Worm (Caenorhabditis elegans) whole organism, late embryonic: ENCODE measurements around the gene C16A11.2.

Experiments
- C08G9.2 ChIP-seq: sonication (generic microtip); optimal IDR thresholded peaks from 2 replicates; lab custom pipeline; 2016; ENCODE audit warnings: mild to moderate bottlenecking, missing genetic modification characterization, moderate library complexity, missing compliant biosample characterization
- K02D7.2 ChIP-seq: sonication (generic microtip); optimal IDR thresholded peaks from 2 replicates; lab custom pipeline; 2017; ENCODE audit warnings: mild to moderate bottlenecking, missing genetic modification characterization, missing compliant biosample characterization
- K09A11.1 ChIP-seq: sonication (generic microtip); optimal IDR thresholded peaks from 2 replicates; lab custom pipeline; 2017; ENCODE audit warnings: antibody characterized with exemption, mild to moderate bottlenecking, missing genetic modification characterization, missing compliant biosample characterization; ENCODE audit not compliant: insufficient read depth
- T23F11.4 ChIP-seq: fragments of 200-800 bp; sonication (Bioruptor generic); optimal IDR thresholded peaks from 2 replicates; lab custom pipeline; 2018; ENCODE audit warnings: mild to moderate bottlenecking, missing genetic modification characterization, missing compliant biosample characterization
- Y22D7AL.16 ChIP-seq: sonication (generic microtip); optimal IDR thresholded peaks from 2 replicates; lab custom pipeline; 2016; ENCODE audit warnings: missing genetic modification characterization, missing compliant biosample characterization
- ceh-31 ChIP-seq: sonication (generic microtip); optimal IDR thresholded peaks from 2 replicates; lab custom pipeline; 2016; ENCODE audit warnings: missing genetic modification characterization, missing compliant biosample characterization
- ceh-45 ChIP-seq: fragments of 200-800 bp; sonication (Bioruptor generic); IDR thresholded peaks from 2 replicates; pipeline ENCODE4 v1.3.6; 2022; ENCODE audit warnings: missing genetic modification reagents, missing genetic modification characterization, missing compliant biosample characterization
- ceh-48 ChIP-seq: sonication (generic microtip); optimal IDR thresholded peaks from 2 replicates; lab custom pipeline; 2016; ENCODE audit warnings: missing genetic modification characterization, inconsistent platforms, missing compliant biosample characterization
- che-1 ChIP-seq: sonication (generic microtip); optimal IDR thresholded peaks from 2 replicates; lab custom pipeline; 2016; ENCODE audit warnings: mild to moderate bottlenecking, missing genetic modification characterization, missing compliant biosample characterization
- dve-1 ChIP-seq: sonication (generic microtip); optimal IDR thresholded peaks from 2 replicates; lab custom pipeline; 2017; ENCODE audit warnings: antibody characterized with exemption, mild to moderate bottlenecking, missing genetic modification characterization, missing compliant biosample characterization
- eyg-1 ChIP-seq: sonication (generic microtip); optimal IDR thresholded peaks from 2 replicates; lab custom pipeline; 2016; ENCODE audit warnings: missing genotype, missing genetic modification characterization, missing compliant biosample characterization
- fax-1 ChIP-seq: sonication (generic microtip); optimal IDR thresholded peaks from 2 replicates; lab custom pipeline; 2016; ENCODE audit warnings: missing genotype, missing genetic modification characterization, missing compliant biosample characterization
- fkh-6 ChIP-seq: sonication (generic microtip); optimal IDR thresholded peaks from 2 replicates; lab custom pipeline; 2016; ENCODE audit warnings: missing genetic modification characterization, missing compliant biosample characterization
- hlh-30 ChIP-seq: sonication (generic microtip); optimal IDR thresholded peaks from 2 replicates; lab custom pipeline; 2017; ENCODE audit warnings: antibody characterized with exemption, missing genetic modification characterization, missing compliant biosample characterization; ENCODE audit not compliant: insufficient read depth
- hlh-8 ChIP-seq: sonication (generic microtip); optimal IDR thresholded peaks from 2 replicates; lab custom pipeline; 2016; ENCODE audit warnings: missing genotype, missing genetic modification characterization, missing compliant biosample characterization
- nhr-11 ChIP-seq: fragments of 150-350 bp; optimal IDR thresholded peaks from 2 replicates; lab custom pipeline; 2014; ENCODE audit warnings: missing biosample characterization, missing genetic modification characterization
- nhr-232 ChIP-seq: sonication (generic microtip); optimal IDR thresholded peaks from 2 replicates; lab custom pipeline; 2016; ENCODE audit warnings: missing genetic modification characterization, missing compliant biosample characterization
- npax-4 ChIP-seq: sonication (generic microtip); optimal IDR thresholded peaks from 2 replicates; lab custom pipeline; 2016; ENCODE audit warnings: missing genetic modification characterization, missing compliant biosample characterization
- pros-1 ChIP-seq: fragments of 150-350 bp; optimal IDR thresholded peaks from 2 replicates; lab custom pipeline; 2014; ENCODE audit warnings: missing biosample characterization, missing genetic modification reagents, missing genetic modification characterization
- ref-2 ChIP-seq: sonication (generic microtip); optimal IDR thresholded peaks from 2 replicates; lab custom pipeline; 2016; ENCODE audit warnings: missing genetic modification characterization, missing compliant biosample characterization
- sdc-2 ChIP-seq: sonication (generic microtip); optimal IDR thresholded peaks from 2 replicates; lab custom pipeline; 2016; ENCODE audit warnings: missing genotype, missing genetic modification characterization, missing compliant biosample characterization
- sox-2 ChIP-seq: fragments of 200-800 bp; sonication (Bioruptor generic); IDR thresholded peaks from 2 replicates; pipeline ENCODE4 v1.3.6; 2022; ENCODE audit warnings: missing genetic modification reagents, missing genetic modification characterization, missing compliant biosample characterization
- sox-4 ChIP-seq: sonication (generic microtip); optimal IDR thresholded peaks from 2 replicates; lab custom pipeline; 2017; ENCODE audit warnings: mild to moderate bottlenecking, missing genetic modification characterization, inconsistent platforms, missing compliant biosample characterization
- unc-3 ChIP-seq, 2 experiments: fragments of 200-800 bp in 1 of 2; sonication (Bioruptor generic) in 1 of 2; sonication (generic microtip) in 1 of 2; conservative IDR thresholded peaks in 1 of 2; optimal IDR thresholded peaks in 1 of 2; 2 replicates each; pipeline versions ENCODE4 v1.3.6 to Lab custom; 2016 to 2022; ENCODE audit warnings: missing compliant biosample characterization in 2 of 2, missing genetic modification characterization in 2 of 2, missing genetic modification reagents in 1 of 2
- unc-42 ChIP-seq: sonication (generic microtip); optimal IDR thresholded peaks from 2 replicates; lab custom pipeline; 2016; ENCODE audit warnings: missing genotype, missing genetic modification characterization, missing compliant biosample characterization
- zip-5 ChIP-seq: sonication (generic microtip); optimal IDR thresholded peaks from 2 replicates; lab custom pipeline; 2016; ENCODE audit warnings: missing genetic modification characterization, missing compliant biosample characterization
- ztf-16 ChIP-seq: sonication (generic microtip); optimal IDR thresholded peaks from 2 replicates; lab custom pipeline; 2017; ENCODE audit warnings: missing genetic modification characterization, missing compliant biosample characterization

Gene C16A11.2

ce11 chrII:4246897-4247296 lies 8.9 kb downstream of the C16A11.2 start, which contains the start of gene gpa-11:
Gene gpa-11 (plus strand): TSS chrII:4247197.
- no peak for TF ChIP-seq ceh-31 (tag; lab: Kevin White, UChicago)
- no peak for TF ChIP-seq pros-1 (tag; lab: Kevin White, UChicago)
- no peak for TF ChIP-seq fax-1 (tag; lab: Kevin White, UChicago)
- no peak for TF ChIP-seq sox-2 (GFP tag; lab: Robert Waterston, UW)
- no peak for TF ChIP-seq C08G9.2 (tag; lab: Kevin White, UChicago)
- TF ChIP-seq nhr-232 = no peak
- TF ChIP-seq Y22D7AL.16 (tag; lab: Kevin White, UChicago) = no peak
- TF ChIP-seq fkh-6 (tag; lab: Kevin White, UChicago) = no peak
- TF ChIP-seq hlh-30 (tag; lab: Kevin White, UChicago) = no peak
- TF ChIP-seq unc-3 (GFP tag; conservative IDR thresholded peaks at IDR 0.05; lab: Robert Waterston, UW) = no peak
- TF ChIP-seq unc-3 (tag; optimal IDR thresholded peaks at IDR 0.05; lab: Kevin White, UChicago) = no peak
- no peak for TF ChIP-seq K02D7.2 (tag; lab: Kevin White, UChicago)
- no peak for TF ChIP-seq npax-4 (tag; lab: Kevin White, UChicago)
- TF ChIP-seq, all 69 proteins: peak for 0

ce11 chrII:4256541-4257001 lies 18.6 kb downstream of the C16A11.2 start, which contains the start of gene C16A11.7:
Gene C16A11.7 (minus strand): TSS chrII:4256951.
- no peak for TF ChIP-seq K09A11.1 (tag; lab: Kevin White, UChicago)
- no peak for TF ChIP-seq hlh-8 (tag; lab: Kevin White, UChicago)
- peak; percentile 56 for TF ChIP-seq ceh-48 (tag; lab: Kevin White, UChicago)

ce11 chrII:4258683-4259082 lies 20.7 kb downstream of the C16A11.2 start, which contains the start of gene clec-135:
Gene clec-135 (minus strand): TSS chrII:4258783.
- TF ChIP-seq T23F11.4 (no peak), hlh-30 (tag; lab: Kevin White, UChicago) (no peak), unc-42 (tag; lab: Kevin White, UChicago) (no peak), nhr-232 (no peak)

ce11 chrII:4267711-4268110 lies 29.7 kb downstream of the C16A11.2 start:
- TF ChIP-seq nhr-11 (tag; lab: Kevin White, UChicago) = no peak
- no peak for TF ChIP-seq ztf-16
- no peak for TF ChIP-seq che-1 (tag; lab: Kevin White, UChicago)

- no peak for TF ChIP-seq ref-2 (tag; lab: Kevin White, UChicago)
Measured at ce11 chrII:4275637-4276252, 37.7 kb downstream of the C16A11.2 start, which contains the start of gene npr-42. Gene npr-42 (plus strand): TSS chrII:4276202.

ce11 chrII:4276924-4277323 lies 38.9 kb downstream of the C16A11.2 start:
- peak; percentile 41 for TF ChIP-seq unc-42 (tag; lab: Kevin White, UChicago)
- TF ChIP-seq sdc-2 = no peak

ce11 chrII:4277639-4278038 lies 39.6 kb downstream of the C16A11.2 start:
- TF ChIP-seq ceh-45 (GFP tag; lab: Robert Waterston, UW) (no peak), npax-4 (tag; lab: Kevin White, UChicago) (no peak), dve-1 (peak; percentile 80), eyg-1 (no peak)
- TF ChIP-seq, all 69 proteins: peak for 1

ce11 chrII:4281743-4282142 lies 43.7 kb downstream of the C16A11.2 start, which contains the start of gene C01F1.5:
Gene C01F1.5 (minus strand): TSS chrII:4281845.
- TF ChIP-seq sox-4 (tag; lab: Kevin White, UChicago) = no peak
- no peak for TF ChIP-seq zip-5 (tag; lab: Kevin White, UChicago)
